Fruit fly (Drosophila melanogaster): ENCODE results near the gene CG10514.

- no peak for TF ChIP-seq Clk (GFP tag; optimal IDR thresholded peaks at IDR 0.05)
- peak; percentile 60 for TF ChIP-seq CG7101 (tag; optimal IDR thresholded peaks at IDR 0.05)
Observed at dm6 chr3R:25292864-25293284, 13.2 kb upstream of the CG10514 start, which contains the start of gene CG31098.
